Worm (Caenorhabditis elegans) whole organism, late embryonic: ENCODE results near the gene dpy-3.

Experiments
- C08G9.2 ChIP-seq: sonication (generic microtip); optimal IDR thresholded peaks from 2 replicates; lab custom pipeline; 2016; ENCODE audit warnings: mild to moderate bottlenecking, missing genetic modification characterization, moderate library complexity, missing compliant biosample characterization
- K02D7.2 ChIP-seq: sonication (generic microtip); optimal IDR thresholded peaks from 2 replicates; lab custom pipeline; 2017; ENCODE audit warnings: mild to moderate bottlenecking, missing genetic modification characterization, missing compliant biosample characterization
- ama-1 ChIP-seq: fragments of 150-350 bp; optimal IDR thresholded peaks from 2 replicates; lab custom pipeline; 2014
- ceh-48 ChIP-seq: sonication (generic microtip); optimal IDR thresholded peaks from 2 replicates; lab custom pipeline; 2016; ENCODE audit warnings: missing genetic modification characterization, inconsistent platforms, missing compliant biosample characterization
- dve-1 ChIP-seq: sonication (generic microtip); optimal IDR thresholded peaks from 2 replicates; lab custom pipeline; 2017; ENCODE audit warnings: antibody characterized with exemption, mild to moderate bottlenecking, missing genetic modification characterization, missing compliant biosample characterization
- hlh-8 ChIP-seq: sonication (generic microtip); optimal IDR thresholded peaks from 2 replicates; lab custom pipeline; 2016; ENCODE audit warnings: missing genotype, missing genetic modification characterization, missing compliant biosample characterization
- lim-6 ChIP-seq: sonication (generic microtip); optimal IDR thresholded peaks from 2 replicates; lab custom pipeline; 2016; ENCODE audit warnings: missing genetic modification characterization, missing compliant biosample characterization
- lin-11 ChIP-seq: fragments of 200-800 bp; sonication (Bioruptor generic); optimal IDR thresholded peaks from 2 replicates; lab custom pipeline; 2018; ENCODE audit warnings: mild to moderate bottlenecking, missing genetic modification characterization, missing compliant biosample characterization
- nfya-1 ChIP-seq: sonication (generic microtip); optimal IDR thresholded peaks from 2 replicates; lab custom pipeline; 2017; ENCODE audit warnings: missing genetic modification characterization, mild to moderate bottlenecking, missing compliant biosample characterization, antibody characterized with exemption, moderate library complexity
- pqm-1 ChIP-seq: sonication (generic microtip); optimal IDR thresholded peaks from 2 replicates; lab custom pipeline; 2016; ENCODE audit warnings: missing genetic modification characterization, missing compliant biosample characterization
- sox-2 ChIP-seq: fragments of 200-800 bp; sonication (Bioruptor generic); IDR thresholded peaks from 2 replicates; pipeline ENCODE4 v1.3.6; 2022; ENCODE audit warnings: missing genetic modification reagents, missing genetic modification characterization, missing compliant biosample characterization
- unc-3 ChIP-seq, 2 experiments: fragments of 200-800 bp in 1 of 2; sonication (Bioruptor generic) in 1 of 2; sonication (generic microtip) in 1 of 2; conservative IDR thresholded peaks in 1 of 2; optimal IDR thresholded peaks in 1 of 2; 2 replicates each; pipeline versions ENCODE4 v1.3.6 to Lab custom; 2016 to 2022; ENCODE audit warnings: missing compliant biosample characterization in 2 of 2, missing genetic modification characterization in 2 of 2, missing genetic modification reagents in 1 of 2

ce11 chrX:2108182-2108581, 37.3 kb downstream of the dpy-3 start:
- TF ChIP-seq ama-1 (lab: Kevin White, UChicago) (no peak), hlh-8 (no peak), lin-11 (tag; lab: Kevin White, UChicago) (no peak), unc-3 (GFP tag; conservative IDR thresholded peaks at IDR 0.05; lab: Robert Waterston, UW) (no peak), unc-3 (tag; optimal IDR thresholded peaks at IDR 0.05; lab: Kevin White, UChicago) (no peak), dve-1 (tag; lab: Kevin White, UChicago) (no peak), pqm-1 (tag; lab: Kevin White, UChicago) (no peak), C08G9.2 (tag; lab: Kevin White, UChicago) (peak; percentile 65), nfya-1 (no peak), lim-6 (tag; lab: Kevin White, UChicago) (no peak), K02D7.2 (tag; lab: Kevin White, UChicago) (no peak), ceh-48 (tag; lab: Kevin White, UChicago) (no peak), sox-2 (no peak)
